Fruit fly (Drosophila melanogaster) Kc167 (cell line): ENCODE results near the gene Gnpat.

Source experiments
- Myc ChIP-seq: fragments of >200 bp; optimal IDR thresholded peaks from 2 replicates; lab custom pipeline; 2017; ENCODE audit warnings: missing external identifiers
- Sin3A ChIP-seq: fragments of >200 bp; optimal IDR thresholded peaks from 2 replicates; lab custom pipeline; 2018; ENCODE audit warnings: missing external identifiers
- h ChIP-seq: fragments of >200 bp; optimal IDR thresholded peaks from 3 replicates; lab custom pipeline; 2018; ENCODE audit warnings: missing external identifiers
- insv ChIP-seq: fragments of >200 bp; optimal IDR thresholded peaks from 3 replicates; lab custom pipeline; 2018; ENCODE audit warnings: missing external identifiers
- psq ChIP-seq: fragments of >200 bp; optimal IDR thresholded peaks from 2 replicates; lab custom pipeline; 2017; ENCODE audit warnings: missing external identifiers
- ttk ChIP-seq: sonication (Bioruptor generic); optimal IDR thresholded peaks from 2 replicates; lab custom pipeline; 2017; ENCODE audit warnings: missing external identifiers

The Gnpat gene

dm6 chr3R:25446482-25447300, 44.0 kb downstream of the Gnpat start:
- no peak for TF ChIP-seq Myc (lab: Kevin White, UChicago)
- no peak for TF ChIP-seq h (lab: Kevin White, UChicago)
- TF ChIP-seq insv (lab: Kevin White, UChicago) = no peak
- TF ChIP-seq ttk (lab: Kevin White, UChicago) = no peak
- TF ChIP-seq Sin3A (lab: Kevin White, UChicago) = no peak

dm6 chr3R:25445546-25446400, 45.0 kb downstream of the Gnpat start:
- no peak for TF ChIP-seq Sin3A (lab: Kevin White, UChicago)
- TF ChIP-seq Myc (lab: Kevin White, UChicago) = no peak
- TF ChIP-seq psq = no peak
- TF ChIP-seq h (lab: Kevin White, UChicago) = no peak
- no peak for TF ChIP-seq ttk (lab: Kevin White, UChicago)
- TF ChIP-seq insv (lab: Kevin White, UChicago) = no peak

- TF ChIP-seq Myc (lab: Kevin White, UChicago) (no peak), psq (no peak), h (lab: Kevin White, UChicago) (no peak), ttk (lab: Kevin White, UChicago) (no peak), insv (lab: Kevin White, UChicago) (no peak), Sin3A (lab: Kevin White, UChicago) (no peak)
Observed at dm6 chr3R:25438353-25438986, 52.3 kb downstream of the Gnpat start.

DNA sequence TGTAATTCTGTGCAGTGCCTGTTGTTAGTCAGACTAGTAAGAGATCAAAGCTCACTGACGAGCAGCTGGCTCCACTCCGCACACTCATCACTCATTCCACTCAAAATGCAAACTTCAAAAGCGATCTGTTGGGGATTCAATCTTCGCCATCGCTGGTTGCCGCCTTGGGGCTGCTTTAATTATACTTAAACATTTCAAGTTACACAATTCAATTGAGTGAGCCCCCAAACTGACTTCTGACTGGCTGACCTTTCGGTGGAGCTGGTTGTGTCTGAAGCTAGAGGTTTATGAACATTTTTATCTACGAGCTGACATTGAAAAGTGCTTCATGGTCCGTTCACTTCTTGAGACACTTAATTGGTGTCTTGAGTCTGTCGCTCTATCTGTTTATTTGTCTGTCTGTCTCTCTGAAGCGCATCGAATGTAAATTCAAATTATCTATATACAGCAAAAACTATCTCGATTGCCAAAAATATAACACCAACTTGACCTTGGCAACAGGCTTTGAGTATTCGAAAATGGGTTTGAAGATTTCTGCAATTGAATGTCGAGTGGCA, 53.4 kb downstream of the Gnpat start:
- no peak for TF ChIP-seq Myc (lab: Kevin White, UChicago)
- no peak for TF ChIP-seq h (lab: Kevin White, UChicago)
- TF ChIP-seq psq = no peak
- no peak for TF ChIP-seq ttk (lab: Kevin White, UChicago)
- no peak for TF ChIP-seq Sin3A (lab: Kevin White, UChicago)
- TF ChIP-seq insv (lab: Kevin White, UChicago) = no peak
